Fruit fly (Drosophila melanogaster): ENCODE measurements around the gene CG32816.
A peak's percentile ranks its signal among the peaks of the same experiment; 100 is the strongest.

Gene CG32816

DNA sequence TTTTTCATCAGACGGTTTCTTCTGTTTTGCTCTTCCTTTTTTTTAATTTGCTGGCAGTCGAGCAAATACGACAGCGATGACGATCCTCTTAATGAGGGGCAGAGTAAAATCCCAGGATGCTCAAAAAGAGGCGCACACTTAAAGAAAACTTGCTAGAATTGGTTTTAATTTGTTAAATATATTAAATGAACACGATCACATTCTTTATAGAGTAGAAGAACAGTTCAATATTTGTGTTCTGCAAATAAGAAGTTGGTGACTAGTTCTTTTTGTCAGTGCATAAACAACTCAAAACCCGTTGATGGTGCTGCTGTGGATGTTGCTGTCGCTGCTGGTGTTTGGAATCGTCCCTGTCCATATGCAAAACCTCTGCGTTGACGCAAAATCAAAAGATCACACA is 22.3 kb downstream of the CG32816 start (continued):
- TF ChIP-seq CG6792 (GFP tag; optimal IDR thresholded peaks at IDR 0.05), result peak; percentile 68
- no peak for TF ChIP-seq fkh (GFP tag; optimal IDR thresholded peaks at IDR 0.05)
- peak; percentile 77 for TF ChIP-seq CG31627 (GFP tag; optimal IDR thresholded peaks at IDR 0.05)
- no peak for TF ChIP-seq CG16779 (tag; optimal IDR thresholded peaks at IDR 0.05)
- TF ChIP-seq Sox102F (GFP tag; optimal IDR thresholded peaks at IDR 0.05), result peak; percentile 82
- no peak for TF ChIP-seq CG4318 (GFP tag; optimal IDR thresholded peaks at IDR 0.05)
- TF ChIP-seq CG8119 (GFP tag; IDR thresholded peaks at IDR 0.05), result peak; percentile 63
- TF ChIP-seq CG6854 (GFP tag; optimal IDR thresholded peaks at IDR 0.05), result no peak
- peak; percentile 78 for TF ChIP-seq lz (GFP tag; optimal IDR thresholded peaks at IDR 0.05)
- peak; percentile 37 to 49 for TF ChIP-seq ss (GFP tag; optimal IDR thresholded peaks at IDR 0.05)
- TF ChIP-seq dsx (GFP tag; optimal IDR thresholded peaks at IDR 0.05; ENCODE audit: poor library complexity, severe bottlenecking), result peak; percentile 73
- peak; percentile 33 for TF ChIP-seq Blimp-1 (GFP tag; optimal IDR thresholded peaks at IDR 0.05)
- TF ChIP-seq CG3032 (tag; optimal IDR thresholded peaks at IDR 0.05), result peak; percentile 63
- peak; percentile 90 for TF ChIP-seq svp (GFP tag)
- peak; percentile 53 for TF ChIP-seq CG8319 (GFP tag; optimal IDR thresholded peaks at IDR 0.05)
- TF ChIP-seq CG34406 (GFP tag; optimal IDR thresholded peaks at IDR 0.05), result peak; percentile 67
- peak; percentile 74 for TF ChIP-seq acj6 (GFP tag; optimal IDR thresholded peaks at IDR 0.05)
- peak; percentile 26 for TF ChIP-seq Eip93F (GFP tag; optimal IDR thresholded peaks at IDR 0.05)
- TF ChIP-seq CG15336 (GFP tag; IDR thresholded peaks at IDR 0.05), result peak; percentile 33; the same call in 1 of the 2 replicates
- TF ChIP-seq Eip75B (GFP tag; optimal IDR thresholded peaks at IDR 0.05), result peak; percentile 70
- peak; percentile 78 for TF ChIP-seq CG3919 (GFP tag; optimal IDR thresholded peaks at IDR 0.05)
- peak; percentile 59 for TF ChIP-seq CG6808 (GFP tag; optimal IDR thresholded peaks at IDR 0.05)
- peak; percentile 75 for TF ChIP-seq cyc (GFP tag; optimal IDR thresholded peaks at IDR 0.05)
- peak; percentile 53 for TF ChIP-seq achi (GFP tag; optimal IDR thresholded peaks at IDR 0.05)
- TF ChIP-seq Ets96B (tag; optimal IDR thresholded peaks at IDR 0.05), result peak; percentile 70
- peak; percentile 44 for TF ChIP-seq CG1621 (tag; optimal IDR thresholded peaks at IDR 0.05)
- TF ChIP-seq CG11902 (GFP tag; optimal IDR thresholded peaks at IDR 0.05), result peak; percentile 34
- peak; percentile 73 for TF ChIP-seq Sox14 (GFP tag; optimal IDR thresholded peaks at IDR 0.05)
- TF ChIP-seq Gug (GFP tag; IDR thresholded peaks at IDR 0.05), result no peak
- peak; percentile 24 for TF ChIP-seq Sox15 (GFP tag; optimal IDR thresholded peaks at IDR 0.05)
- peak; percentile 65 for TF ChIP-seq CG11762 (GFP tag; optimal IDR thresholded peaks at IDR 0.05; ENCODE audit: insufficient read depth)
- TF ChIP-seq pdm3 (GFP tag; optimal IDR thresholded peaks at IDR 0.05), result peak; percentile 71
- peak; percentile 65 for TF ChIP-seq CG8632 (GFP tag; optimal IDR thresholded peaks at IDR 0.05)
- TF ChIP-seq CG9139 (GFP tag; optimal IDR thresholded peaks at IDR 0.05), result peak; percentile 9

DNA sequence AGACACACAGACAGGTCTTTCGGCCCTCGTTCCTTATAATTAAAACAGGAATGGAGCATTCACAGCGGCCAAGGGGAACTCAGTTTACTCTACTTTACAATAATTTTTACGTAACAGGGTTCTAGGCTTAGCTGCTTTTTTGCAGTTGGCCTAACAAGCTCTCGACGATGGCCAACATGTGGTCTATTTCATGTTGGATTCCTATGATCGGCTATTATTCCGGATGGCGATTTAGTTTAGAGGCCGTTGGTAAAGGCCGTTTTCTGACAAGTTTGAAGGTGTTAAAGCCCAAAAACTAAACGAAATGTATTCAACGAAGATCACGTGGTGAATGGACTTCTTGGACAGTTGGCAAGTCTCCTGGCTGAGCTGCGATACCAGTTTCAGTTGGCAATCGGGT is 24.5 kb downstream of the CG32816 start:
- TF ChIP-seq acj6 (GFP tag; optimal IDR thresholded peaks at IDR 0.05) (peak; percentile 37), Gug (GFP tag; IDR thresholded peaks at IDR 0.05) (no peak), OdsH (GFP tag; optimal IDR thresholded peaks at IDR 0.05) (peak; percentile 6), lz (GFP tag; optimal IDR thresholded peaks at IDR 0.05) (peak; percentile 36), Smox (GFP tag; optimal IDR thresholded peaks at IDR 0.05) (no peak), Sox102F (GFP tag; optimal IDR thresholded peaks at IDR 0.05) (peak; percentile 42), CG32006 (GFP tag; optimal IDR thresholded peaks at IDR 0.05) (no peak), CG10631 (GFP tag; optimal IDR thresholded peaks at IDR 0.05) (no peak), CG16779 (tag; optimal IDR thresholded peaks at IDR 0.05) (no peak), Blimp-1 (GFP tag; optimal IDR thresholded peaks at IDR 0.05) (no peak), CG7368 (GFP tag; optimal IDR thresholded peaks at IDR 0.05) (peak; percentile 4), Hr4 (GFP tag; optimal IDR thresholded peaks at IDR 0.05) (no peak), Eip78C (GFP tag) (peak; percentile 84), CG6854 (GFP tag; optimal IDR thresholded peaks at IDR 0.05) (no peak), CG8319 (GFP tag; optimal IDR thresholded peaks at IDR 0.05) (no peak), salr (GFP tag; optimal IDR thresholded peaks at IDR 0.05) (no peak), eg (GFP tag; IDR thresholded peaks at IDR 0.05) (no peak), CG31627 (GFP tag; optimal IDR thresholded peaks at IDR 0.05) (peak; percentile 44), Ets21C (GFP tag; optimal IDR thresholded peaks at IDR 0.05) (no peak), cyc (GFP tag; optimal IDR thresholded peaks at IDR 0.05) (peak; percentile 31), Hr39 (GFP tag; optimal IDR thresholded peaks at IDR 0.05) (peak; percentile 35), ss (GFP tag; optimal IDR thresholded peaks at IDR 0.05) (peak; percentile 32 to 53), dac (GFP tag; optimal IDR thresholded peaks at IDR 0.05) (no peak), CG11762 (GFP tag; optimal IDR thresholded peaks at IDR 0.05; ENCODE audit: insufficient read depth) (no peak), CG6808 (GFP tag; optimal IDR thresholded peaks at IDR 0.05) (peak; percentile 41), pdm3 (GFP tag; optimal IDR thresholded peaks at IDR 0.05) (no peak), Sox15 (GFP tag; optimal IDR thresholded peaks at IDR 0.05) (peak; percentile 6), CG6163 (GFP tag; IDR thresholded peaks at IDR 0.05) (no peak), Ets96B (tag; optimal IDR thresholded peaks at IDR 0.05) (peak; percentile 30), CG11294 (GFP tag; IDR thresholded peaks at IDR 0.05) (no peak), CG6276 (GFP tag; optimal IDR thresholded peaks at IDR 0.05) (no peak), CG4318 (GFP tag; optimal IDR thresholded peaks at IDR 0.05) (no peak), svp (GFP tag) (peak; percentile 80)

All from whole organism, prepupa.